Fruit fly (Drosophila melanogaster) whole organism, adult: ENCODE measurements around the gene Prp5.

Experiments
- CG5204 ChIP-seq: fragments of 200-800 bp; sonication (Bioruptor generic); optimal IDR thresholded peaks from 2 replicates; lab custom pipeline; 2016; ENCODE audit warnings: missing biosample characterization, missing genetic modification characterization
- CG7101 ChIP-seq: fragments of 200-800 bp; sonication (Bioruptor generic); optimal IDR thresholded peaks from 2 replicates; lab custom pipeline; 2018; ENCODE audit warnings: missing biosample characterization, mild to moderate bottlenecking, missing genetic modification characterization, moderate library complexity
- Hr96 ChIP-seq: fragments of 200-800 bp; sonication (Bioruptor generic); optimal IDR thresholded peaks from 2 replicates; lab custom pipeline; 2016; ENCODE audit warnings: missing biosample characterization, missing genetic modification characterization
- Mnt ChIP-seq: fragments of 200-800 bp; sonication (Bioruptor generic); optimal IDR thresholded peaks from 2 replicates; lab custom pipeline; 2016; ENCODE audit warnings: missing biosample characterization, mild to moderate bottlenecking, missing genetic modification characterization

dm6 chrX:15320973-15321372, 24.0 kb upstream of the Prp5 start:
- TF ChIP-seq Hr96 (GFP tag; lab: Kevin White, UChicago) (no peak), Mnt (no peak), CG7101 (no peak), CG5204 (GFP tag; lab: Kevin White, UChicago) (no peak)
